Worm (Caenorhabditis elegans) whole organism, early embryonic: ENCODE data around the gene fbxa-166.
"Not testable (repeated sequence)": the region's sequence is repeated elsewhere in the genome, so short reads cannot be mapped to it uniquely, and the experiment has no call there.

Source experiments
- B0310.2 ChIP-seq: sonication (generic microtip); optimal IDR thresholded peaks from 2 replicates; lab custom pipeline; 2016; ENCODE audit warnings: mild to moderate bottlenecking, missing genetic modification characterization, missing compliant biosample characterization
- aly-1 ChIP-seq: sonication (generic microtip); optimal IDR thresholded peaks from 2 replicates; lab custom pipeline; 2016; ENCODE audit warnings: missing genetic modification characterization, missing compliant biosample characterization
- ama-1 ChIP-seq: fragments of 150-350 bp; optimal IDR thresholded peaks from 2 replicates; lab custom pipeline; 2014
- ceh-36 ChIP-seq: sonication (generic microtip); optimal IDR thresholded peaks from 2 replicates; lab custom pipeline; 2016; ENCODE audit warnings: missing genetic modification characterization, inconsistent platforms, missing compliant biosample characterization
- flt-1 ChIP-seq: fragments of 200-800 bp; sonication (Bioruptor generic); IDR thresholded peaks from 2 replicates; pipeline ENCODE4 v1.3.6; 2022; ENCODE audit warnings: missing genetic modification characterization, missing compliant biosample characterization
- hmbx-1 ChIP-seq: sonication (generic microtip); optimal IDR thresholded peaks from 2 replicates; lab custom pipeline; 2016; ENCODE audit warnings: mild to moderate bottlenecking, missing genetic modification characterization, missing compliant biosample characterization
- hmg-4 ChIP-seq: fragments of 200-800 bp; sonication (Bioruptor generic); optimal IDR thresholded peaks from 2 replicates; lab custom pipeline; 2018; ENCODE audit warnings: mild to moderate bottlenecking, missing genetic modification characterization, missing compliant biosample characterization
- pes-1 ChIP-seq: fragments of 200-800 bp; sonication (Bioruptor generic); IDR thresholded peaks from 2 replicates; pipeline ENCODE4 v1.3.6; 2022; ENCODE audit warnings: missing genetic modification reagents, missing genetic modification characterization, missing compliant biosample characterization
- scrt-1 ChIP-seq: fragments of 200-800 bp; sonication (Bioruptor generic); IDR thresholded peaks from 2 replicates; pipeline ENCODE4 v1.3.6; 2022; ENCODE audit warnings: missing genetic modification characterization, missing compliant biosample characterization
- sea-1 ChIP-seq: fragments of 200-800 bp; sonication (Bioruptor generic); conservative IDR thresholded peaks from 2 replicates; pipeline ENCODE4 v1.3.6; 2022; ENCODE audit warnings: missing genetic modification characterization, missing compliant biosample characterization
- tbx-11 ChIP-seq: fragments of 200-800 bp; sonication (Bioruptor generic); IDR thresholded peaks from 2 replicates; pipeline ENCODE4 v1.3.6; 2022; ENCODE audit warnings: missing genetic modification characterization, missing compliant biosample characterization
- tra-4 ChIP-seq: sonication (generic microtip); optimal IDR thresholded peaks from 2 replicates; lab custom pipeline; 2017; ENCODE audit warnings: missing genetic modification characterization, missing compliant biosample characterization

DNA sequence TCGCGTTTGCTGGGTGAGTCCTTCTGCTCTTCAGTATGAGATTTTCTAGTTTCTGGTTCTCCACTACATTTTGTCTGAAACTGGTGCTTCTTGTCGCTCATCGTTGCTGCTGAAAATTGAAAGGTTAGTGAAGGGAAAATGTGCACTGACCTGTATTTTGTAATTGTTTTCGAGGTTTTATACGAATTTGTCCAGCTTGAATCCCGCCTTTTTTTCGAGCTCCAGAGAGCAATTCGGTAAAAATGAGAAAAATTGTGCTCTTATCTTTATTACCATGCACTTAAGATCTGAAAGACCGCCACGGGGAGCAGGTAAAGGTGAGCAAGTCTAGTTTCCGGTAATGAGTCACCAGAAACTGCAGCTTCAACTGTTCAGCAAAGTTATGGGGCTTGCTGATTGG lies 8.9 kb upstream of the fbxa-166 start, which contains the start of gene C08E3.15:
- TF ChIP-seq tra-4; hmg-4 (GFP tag; lab: Kevin White, UChicago); ceh-36 (tag; lab: Kevin White, UChicago); ama-1 (lab: Kevin White, UChicago); aly-1 (tag; lab: Kevin White, UChicago); B0310.2; flt-1 (GFP tag; lab: Robert Waterston, UW); sea-1 (GFP tag; lab: Robert Waterston, UW); pes-1; hmbx-1; tbx-11 (GFP tag; lab: Robert Waterston, UW); scrt-1 (GFP tag; lab: Robert Waterston, UW): not testable (repeated sequence)
